Worm (Caenorhabditis elegans) whole organism, L4 larva: ENCODE data around the gene ZK742.6.

Experiments
- Y5F2A.4 ChIP-seq: fragments of 200-800 bp; sonication (Bioruptor generic); optimal IDR thresholded peaks from 2 replicates; lab custom pipeline; 2018; ENCODE audit warnings: mild to moderate bottlenecking, missing genetic modification characterization, missing compliant biosample characterization
- Y75B8A.6 ChIP-seq: fragments of 200-800 bp; sonication (Bioruptor generic); IDR thresholded peaks from 2 replicates; pipeline ENCODE4 v1.3.6; 2022; ENCODE audit warnings: missing genetic modification reagents, missing genetic modification characterization, missing compliant biosample characterization
- gei-8 ChIP-seq: fragments of 200-800 bp; sonication (Bioruptor generic); optimal IDR thresholded peaks from 2 replicates; lab custom pipeline; 2018; ENCODE audit warnings: mild to moderate bottlenecking, missing genetic modification characterization, missing compliant biosample characterization
- nhr-42 ChIP-seq: fragments of 200-800 bp; sonication (Bioruptor generic); IDR thresholded peaks from 2 replicates; pipeline ENCODE4 v1.3.6; 2022; ENCODE audit warnings: missing genetic modification characterization, missing compliant biosample characterization
- snpc-4 ChIP-seq: fragments of 150-350 bp; optimal IDR thresholded peaks from 2 replicates; lab custom pipeline; 2014; ENCODE audit warnings: missing biosample characterization, missing genetic modification characterization

DNA sequence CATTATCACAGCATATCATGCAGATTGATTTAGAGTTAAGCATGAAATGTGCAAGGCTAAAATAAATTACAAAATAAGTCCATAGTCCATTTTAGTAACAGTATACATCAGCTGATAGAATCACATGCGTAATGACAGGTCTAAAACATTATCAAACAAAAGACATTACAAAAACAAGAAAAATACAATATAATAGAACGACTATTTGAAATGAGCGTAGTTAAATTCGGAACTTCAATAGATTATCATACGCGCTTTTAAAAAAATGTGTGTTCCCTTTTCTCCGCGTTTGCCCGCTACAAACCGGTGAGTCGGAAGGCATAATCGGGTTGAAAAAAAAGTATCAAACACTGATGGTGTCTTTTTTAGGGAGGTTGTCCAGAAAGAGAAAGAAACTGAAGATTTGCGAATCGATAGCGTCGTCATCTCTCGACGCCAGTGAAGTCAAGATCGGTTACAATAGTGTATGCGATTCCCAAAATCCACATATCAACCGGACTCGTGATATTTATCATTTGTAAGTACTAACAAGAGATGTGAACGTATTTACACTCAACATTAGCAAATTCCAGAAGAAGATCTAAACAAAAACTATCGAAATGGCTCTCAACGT, 40.7 kb upstream of the ZK742.6 start, which contains the start of gene C37C3.2:
- TF ChIP-seq nhr-42 = no peak
- no peak for TF ChIP-seq snpc-4
- TF ChIP-seq Y5F2A.4 (GFP tag; lab: Kevin White, UChicago) = no peak
- no peak for TF ChIP-seq Y75B8A.6 (GFP tag; lab: Robert Waterston, UW)
- TF ChIP-seq gei-8 = no peak
